Worm (Caenorhabditis elegans) whole organism, L4 larva: ENCODE results near the gene F08F8.9.

Experiments used
- aly-2 ChIP-seq: sonication (generic microtip); optimal IDR thresholded peaks from 2 replicates; lab custom pipeline; 2018; ENCODE audit warnings: missing biosample characterization, missing genetic modification characterization
- attf-4 ChIP-seq: sonication (generic microtip); optimal IDR thresholded peaks from 3 replicates; lab custom pipeline; 2017; ENCODE audit warnings: missing biosample characterization, missing genetic modification characterization
- ceh-82 ChIP-seq: sonication (generic microtip); optimal IDR thresholded peaks from 2 replicates; lab custom pipeline; 2017; ENCODE audit warnings: missing biosample characterization, missing genetic modification characterization
- ces-1 ChIP-seq: fragments of 150-350 bp; sonication (generic microtip); optimal IDR thresholded peaks from 4 replicates; lab custom pipeline; 2014; ENCODE audit warnings: missing biosample characterization, missing genetic modification reagents, missing genetic modification characterization
- dve-1 ChIP-seq: sonication (generic microtip); optimal IDR thresholded peaks from 2 replicates; lab custom pipeline; 2017; ENCODE audit warnings: antibody characterized with exemption, mild to moderate bottlenecking, missing genetic modification characterization, missing compliant biosample characterization; ENCODE audit not compliant: insufficient read depth
- lin-15B ChIP-seq: fragments of 150-350 bp; sonication (generic microtip); optimal IDR thresholded peaks from 3 replicates; lab custom pipeline; 2014; ENCODE audit warnings: missing biosample characterization, missing genetic modification characterization
- lin-38 ChIP-seq: fragments of 200-800 bp; sonication (Bioruptor generic); IDR thresholded peaks from 2 replicates; pipeline ENCODE4 v1.3.6; 2022; ENCODE audit warnings: missing genetic modification reagents, missing genetic modification characterization, missing compliant biosample characterization
- nhr-11 ChIP-seq: fragments of 150-350 bp; optimal IDR thresholded peaks from 2 replicates; lab custom pipeline; 2014; ENCODE audit warnings: missing biosample characterization, missing genetic modification characterization
- nhr-237 ChIP-seq: sonication (generic microtip); optimal IDR thresholded peaks from 2 replicates; lab custom pipeline; 2017; ENCODE audit warnings: missing biosample characterization, missing genetic modification characterization
- nhr-25 ChIP-seq: sonication (generic microtip); optimal IDR thresholded peaks from 2 replicates; lab custom pipeline; 2017; ENCODE audit warnings: missing genetic modification characterization, mild to moderate bottlenecking, missing compliant biosample characterization, antibody characterized with exemption, moderate library complexity, borderline replicate concordance; ENCODE audit not compliant: insufficient read depth
- nhr-77 ChIP-seq: fragments of 150-350 bp; optimal IDR thresholded peaks from 2 replicates; lab custom pipeline; 2014; ENCODE audit warnings: missing biosample characterization, missing genetic modification characterization
- pha-4 ChIP-seq, 2 experiments: fragments of 150-350 bp in 1 of 2; fragments of 200-800 bp in 1 of 2; sonication (Bioruptor generic) in 1 of 2; IDR thresholded peaks in 1 of 2; optimal IDR thresholded peaks in 1 of 2; 2 replicates each; pipeline versions ENCODE4 v1.3.6 to Lab custom; 2014 to 2022; ENCODE audit warnings: missing genetic modification characterization in 2 of 2, missing genetic modification reagents in 2 of 2, missing biosample characterization in 1 of 2, missing compliant biosample characterization in 1 of 2
- snpc-4 ChIP-seq: fragments of 150-350 bp; optimal IDR thresholded peaks from 2 replicates; lab custom pipeline; 2014; ENCODE audit warnings: missing biosample characterization, missing genetic modification characterization
- zip-2 ChIP-seq: fragments of 150-350 bp; optimal IDR thresholded peaks from 2 replicates; lab custom pipeline; 2014; ENCODE audit warnings: missing biosample characterization, missing genetic modification characterization

DNA sequence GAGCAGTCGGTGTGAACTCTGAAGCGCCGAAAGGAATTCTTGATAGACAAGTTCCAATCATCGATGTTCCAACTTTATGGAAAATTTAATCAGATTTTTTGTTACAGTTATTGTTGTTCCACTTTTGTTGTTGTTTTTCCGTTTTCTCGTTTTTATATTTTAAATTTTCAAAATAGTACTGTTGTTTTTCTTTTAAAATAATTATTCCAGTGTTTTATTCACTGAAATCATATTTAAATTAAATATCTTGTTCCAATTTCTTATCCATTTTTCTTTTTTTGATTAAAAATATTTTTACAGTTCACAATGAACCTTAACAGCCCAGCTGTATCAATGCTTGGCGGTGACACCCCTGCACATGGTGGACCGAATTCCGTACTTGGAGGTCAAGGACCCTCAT, 30.0 kb upstream of the F08F8.9 start, which contains the start of gene tbp-1:
- TF ChIP-seq zip-2 (no peak), aly-2 (no peak), snpc-4 (no peak), lin-38 (GFP tag; lab: Robert Waterston, UW) (peak; percentile 24; the same call in 1 of the 2 replicates), lin-15B (tag; lab: Kevin White, UChicago) (no peak), nhr-237 (tag; lab: Kevin White, UChicago) (no peak), ces-1 (no peak), nhr-77 (tag; lab: Kevin White, UChicago) (no peak), attf-4 (no peak), nhr-25 (tag; lab: Kevin White, UChicago) (no peak), pha-4 (GFP tag; IDR thresholded peaks at IDR 0.05; lab: Robert Waterston, UW) (no peak), pha-4 (tag; optimal IDR thresholded peaks at IDR 0.05; lab: Kevin White, UChicago) (no peak), dve-1 (tag; lab: Kevin White, UChicago) (no peak), ceh-82 (tag; lab: Kevin White, UChicago) (no peak), nhr-11 (tag; lab: Kevin White, UChicago) (no peak)
